Worm (Caenorhabditis elegans) whole organism, L3 larva: ENCODE data around the gene F36H12.9.

Experiments
- aly-2 ChIP-seq: fragments of 150-350 bp; optimal IDR thresholded peaks from 2 replicates; lab custom pipeline; 2014; ENCODE audit warnings: missing biosample characterization, missing genetic modification characterization
- elt-1 ChIP-seq: fragments of 150-350 bp; optimal IDR thresholded peaks from 2 replicates; lab custom pipeline; 2014; ENCODE audit warnings: missing biosample characterization, missing genetic modification characterization
- nfya-1 ChIP-seq: sonication (generic microtip); optimal IDR thresholded peaks from 2 replicates; lab custom pipeline; 2017; ENCODE audit warnings: missing genetic modification characterization, mild to moderate bottlenecking, missing compliant biosample characterization, antibody characterized with exemption, moderate library complexity; ENCODE audit not compliant: insufficient read depth
- nhr-11 ChIP-seq: fragments of 150-350 bp; optimal IDR thresholded peaks from 2 replicates; lab custom pipeline; 2014; ENCODE audit warnings: missing biosample characterization, missing genetic modification characterization
- nhr-12 ChIP-seq: fragments of 150-350 bp; optimal IDR thresholded peaks from 2 replicates; lab custom pipeline; 2014; ENCODE audit warnings: missing biosample characterization, missing genetic modification characterization
- nhr-43 ChIP-seq: sonication (generic microtip); optimal IDR thresholded peaks from 2 replicates; lab custom pipeline; 2016; ENCODE audit warnings: mild to moderate bottlenecking, missing genetic modification characterization, missing compliant biosample characterization; ENCODE audit not compliant: poor library complexity, severe bottlenecking
- nhr-76 ChIP-seq: fragments of 150-350 bp; sonication (generic microtip); optimal IDR thresholded peaks from 5 replicates; lab custom pipeline; 2014; ENCODE audit warnings: missing biosample characterization, missing genetic modification characterization
- pha-4 ChIP-seq: fragments of 150-350 bp; optimal IDR thresholded peaks from 2 replicates; lab custom pipeline; 2014; ENCODE audit warnings: missing biosample characterization, missing genetic modification reagents, missing genetic modification characterization
- sea-2 ChIP-seq: fragments of 150-350 bp; sonication (generic microtip); optimal IDR thresholded peaks from 4 replicates; lab custom pipeline; 2014; ENCODE audit warnings: missing biosample characterization, missing genetic modification reagents, missing genetic modification characterization
- snpc-4 ChIP-seq: fragments of 150-350 bp; optimal IDR thresholded peaks from 2 replicates; lab custom pipeline; 2014; ENCODE audit warnings: missing biosample characterization, missing genetic modification characterization
- unc-62 ChIP-seq: fragments of 150-350 bp; sonication (generic microtip); optimal IDR thresholded peaks from 4 replicates; lab custom pipeline; 2014; ENCODE audit warnings: missing biosample characterization, missing genetic modification reagents, missing genetic modification characterization
- ztf-11 ChIP-seq: fragments of 150-350 bp; optimal IDR thresholded peaks from 2 replicates; lab custom pipeline; 2014; ENCODE audit warnings: missing biosample characterization, missing genetic modification characterization
- ztf-4 ChIP-seq: fragments of 150-350 bp; optimal IDR thresholded peaks from 2 replicates; lab custom pipeline; 2014; ENCODE audit warnings: missing biosample characterization, missing genetic modification characterization

DNA sequence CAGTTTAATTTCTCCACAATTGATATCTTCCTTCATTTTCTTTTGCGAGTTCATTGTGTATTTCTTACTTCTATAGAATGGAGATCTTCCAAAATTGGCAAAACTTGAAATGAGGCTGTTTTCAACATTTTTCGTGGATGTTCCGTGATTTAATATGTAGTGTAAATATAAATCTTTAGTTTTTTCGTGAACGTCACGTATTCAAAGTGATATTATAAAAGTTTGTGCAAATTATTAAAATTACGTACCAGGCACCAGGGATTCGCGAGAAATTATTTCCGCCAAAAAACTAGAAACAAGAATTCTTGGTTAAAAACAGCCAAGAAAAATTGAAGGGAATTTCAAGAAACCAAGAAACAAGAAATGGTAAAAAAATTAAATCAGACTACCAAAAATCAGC is 32.6 kb upstream of the F36H12.9 start, which contains the start of gene Y59E9AL.8:
- no peak for TF ChIP-seq elt-1 (tag; lab: Kevin White, UChicago)
- TF ChIP-seq nhr-12 (tag; lab: Kevin White, UChicago) = no peak
- TF ChIP-seq nhr-76 (tag; lab: Kevin White, UChicago) = no peak
- no peak for TF ChIP-seq unc-62 (GFP tag; lab: Kevin White, UChicago)
- no peak for TF ChIP-seq aly-2 (tag; lab: Kevin White, UChicago)
- TF ChIP-seq nfya-1 (tag; lab: Kevin White, UChicago) = no peak
- no peak for TF ChIP-seq ztf-11
- no peak for TF ChIP-seq snpc-4
- no peak for TF ChIP-seq pha-4
- TF ChIP-seq ztf-4 (tag; lab: Kevin White, UChicago) = no peak
- no peak for TF ChIP-seq nhr-11 (tag; lab: Kevin White, UChicago)
- TF ChIP-seq sea-2 (GFP tag; lab: Kevin White, UChicago) = no peak
- TF ChIP-seq nhr-43 (tag; lab: Kevin White, UChicago) = no peak
